Worm (Caenorhabditis elegans) whole organism, L3 larva: Measurements from ENCODE around the gene skr-19.

ENCODE experiments used
- ZK546.5 ChIP-seq: sonication (generic microtip); optimal IDR thresholded peaks from 2 replicates; lab custom pipeline; 2017; ENCODE audit warnings: missing biosample characterization, missing genetic modification characterization
- ama-1 ChIP-seq: fragments of 150-350 bp; optimal IDR thresholded peaks from 2 replicates; lab custom pipeline; 2018
- ceh-82 ChIP-seq: fragments of 150-350 bp; optimal IDR thresholded peaks from 2 replicates; lab custom pipeline; 2014; ENCODE audit warnings: missing biosample characterization, missing genetic modification characterization
- ceh-9 ChIP-seq: sonication (generic microtip); optimal IDR thresholded peaks from 2 replicates; lab custom pipeline; 2018; ENCODE audit warnings: missing biosample characterization, missing genetic modification characterization
- egl-27 ChIP-seq: sonication (generic microtip); optimal IDR thresholded peaks from 4 replicates; lab custom pipeline; 2017; ENCODE audit warnings: missing biosample characterization, missing genetic modification reagents, missing genetic modification characterization
- egl-5 ChIP-seq: fragments of 150-350 bp; optimal IDR thresholded peaks from 2 replicates; lab custom pipeline; 2017; ENCODE audit warnings: missing biosample characterization, missing genetic modification reagents, missing genetic modification characterization, inconsistent platforms
- elt-1 ChIP-seq: fragments of 150-350 bp; optimal IDR thresholded peaks from 2 replicates; lab custom pipeline; 2014; ENCODE audit warnings: missing biosample characterization, missing genetic modification characterization
- elt-2 ChIP-seq: sonication (generic microtip); optimal IDR thresholded peaks from 2 replicates; lab custom pipeline; 2016; ENCODE audit warnings: missing genetic modification reagents, mild to moderate bottlenecking, missing genetic modification characterization, missing compliant biosample characterization
- elt-3 ChIP-seq, 3 experiments: fragments of 150-350 bp in 1 of 3; sonication (generic microtip) in 2 of 3; optimal IDR thresholded peaks; 2 replicates in 2 of 3; 4 replicates in 1 of 3; lab custom pipeline; 2014 to 2017; ENCODE audit warnings: missing biosample characterization in 3 of 3, missing genetic modification characterization in 3 of 3
- fkh-10 ChIP-seq: sonication (generic microtip); optimal IDR thresholded peaks from 2 replicates; lab custom pipeline; 2017; ENCODE audit warnings: missing biosample characterization, missing genetic modification reagents, missing genetic modification characterization
- fos-1 ChIP-seq: fragments of 150-350 bp; optimal IDR thresholded peaks from 2 replicates; lab custom pipeline; 2014; ENCODE audit warnings: missing biosample characterization, missing genetic modification characterization
- hmg-11 ChIP-seq: sonication (generic microtip); optimal IDR thresholded peaks from 2 replicates; lab custom pipeline; 2016; ENCODE audit warnings: missing genetic modification characterization, missing compliant biosample characterization
- jun-1 ChIP-seq: fragments of 150-350 bp; optimal IDR thresholded peaks from 2 replicates; lab custom pipeline; 2014; ENCODE audit warnings: missing biosample characterization, missing genetic modification reagents, missing genetic modification characterization
- lin-15B ChIP-seq: fragments of 150-350 bp; optimal IDR thresholded peaks from 2 replicates; lab custom pipeline; 2014; ENCODE audit warnings: missing biosample characterization, missing genetic modification characterization
- lin-39 ChIP-seq: fragments of 150-350 bp; optimal IDR thresholded peaks from 2 replicates; lab custom pipeline; 2018; ENCODE audit warnings: missing biosample characterization, missing genetic modification reagents, missing genetic modification characterization
- lsy-12 ChIP-seq: sonication (generic microtip); optimal IDR thresholded peaks from 2 replicates; lab custom pipeline; 2016; ENCODE audit warnings: mild to moderate bottlenecking, missing genetic modification characterization, missing compliant biosample characterization
- mdl-1 ChIP-seq: fragments of 150-350 bp; optimal IDR thresholded peaks from 2 replicates; lab custom pipeline; 2014; ENCODE audit warnings: missing biosample characterization, missing genetic modification characterization
- mml-1 ChIP-seq: fragments of 150-350 bp; sonication (generic microtip); optimal IDR thresholded peaks from 3 replicates; lab custom pipeline; 2014; ENCODE audit warnings: missing biosample characterization, missing genetic modification characterization
- nfya-1 ChIP-seq: sonication (generic microtip); optimal IDR thresholded peaks from 2 replicates; lab custom pipeline; 2017; ENCODE audit warnings: missing genetic modification characterization, mild to moderate bottlenecking, missing compliant biosample characterization, antibody characterized with exemption, moderate library complexity; ENCODE audit not compliant: insufficient read depth
- nhr-23 ChIP-seq: fragments of 150-350 bp; optimal IDR thresholded peaks from 2 replicates; lab custom pipeline; 2014; ENCODE audit warnings: missing biosample characterization, missing genetic modification reagents, missing genetic modification characterization
- nhr-25 ChIP-seq: sonication (generic microtip); optimal IDR thresholded peaks from 2 replicates; lab custom pipeline; 2017; ENCODE audit warnings: missing biosample characterization, missing genetic modification characterization
- nhr-28 ChIP-seq: fragments of 150-350 bp; optimal IDR thresholded peaks from 2 replicates; lab custom pipeline; 2014; ENCODE audit warnings: missing biosample characterization, missing genetic modification characterization
- nhr-43 ChIP-seq: sonication (generic microtip); optimal IDR thresholded peaks from 2 replicates; lab custom pipeline; 2016; ENCODE audit warnings: mild to moderate bottlenecking, missing genetic modification characterization, missing compliant biosample characterization; ENCODE audit not compliant: poor library complexity, severe bottlenecking
- nhr-67 ChIP-seq: fragments of 150-350 bp; optimal IDR thresholded peaks from 2 replicates; lab custom pipeline; 2014; ENCODE audit warnings: missing biosample characterization, missing genetic modification characterization
- nhr-76 ChIP-seq: fragments of 150-350 bp; sonication (generic microtip); optimal IDR thresholded peaks from 5 replicates; lab custom pipeline; 2014; ENCODE audit warnings: missing biosample characterization, missing genetic modification characterization
- pha-4 ChIP-seq: fragments of 150-350 bp; optimal IDR thresholded peaks from 2 replicates; lab custom pipeline; 2014; ENCODE audit warnings: missing biosample characterization, missing genetic modification reagents, missing genetic modification characterization
- pqm-1 ChIP-seq: fragments of 150-350 bp; optimal IDR thresholded peaks from 2 replicates; lab custom pipeline; 2017; ENCODE audit warnings: missing biosample characterization, missing genetic modification characterization, inconsistent platforms
- sea-2 ChIP-seq: fragments of 150-350 bp; sonication (generic microtip); optimal IDR thresholded peaks from 4 replicates; lab custom pipeline; 2014; ENCODE audit warnings: missing biosample characterization, missing genetic modification reagents, missing genetic modification characterization
- skn-1 ChIP-seq: fragments of 150-350 bp; optimal IDR thresholded peaks from 2 replicates; lab custom pipeline; 2014; ENCODE audit warnings: missing biosample characterization, missing genetic modification characterization
- snpc-4 ChIP-seq: fragments of 150-350 bp; optimal IDR thresholded peaks from 2 replicates; lab custom pipeline; 2014; ENCODE audit warnings: missing biosample characterization, missing genetic modification characterization
- tbx-2 ChIP-seq: sonication (generic microtip); optimal IDR thresholded peaks from 2 replicates; lab custom pipeline; 2016; ENCODE audit warnings: mild to moderate bottlenecking, missing genetic modification characterization, missing compliant biosample characterization
- unc-39 ChIP-seq: sonication (generic microtip); optimal IDR thresholded peaks from 4 replicates; lab custom pipeline; 2017; ENCODE audit warnings: missing biosample characterization, missing genetic modification characterization
- unc-62 ChIP-seq: fragments of 150-350 bp; sonication (generic microtip); optimal IDR thresholded peaks from 4 replicates; lab custom pipeline; 2014; ENCODE audit warnings: missing biosample characterization, missing genetic modification reagents, missing genetic modification characterization
- zag-1 ChIP-seq: fragments of 150-350 bp; optimal IDR thresholded peaks from 2 replicates; lab custom pipeline; 2014; ENCODE audit warnings: missing biosample characterization, missing genetic modification characterization
- ztf-4 ChIP-seq: fragments of 150-350 bp; optimal IDR thresholded peaks from 2 replicates; lab custom pipeline; 2014; ENCODE audit warnings: missing biosample characterization, missing genetic modification characterization

The skr-19 gene

DNA sequence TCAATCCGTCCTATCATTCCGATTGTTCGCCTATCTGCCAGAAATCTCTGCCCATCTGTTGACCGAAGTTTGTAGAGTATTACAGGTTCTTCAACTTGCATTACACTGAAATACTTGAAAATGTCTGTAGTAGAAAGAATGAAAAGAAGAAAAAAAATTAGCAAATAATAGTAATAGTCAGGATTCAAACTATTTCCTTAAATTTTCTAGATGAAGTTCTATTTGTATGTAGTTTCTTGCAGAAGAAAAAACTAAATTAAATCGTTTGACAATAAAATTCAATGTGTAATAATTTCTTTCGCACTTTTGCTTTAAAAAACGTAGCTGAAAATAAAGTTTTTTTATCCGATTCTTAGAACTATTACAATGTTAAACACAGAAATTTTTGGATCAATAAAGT, at the start of gene skr-19:
skr-19 (minus strand) TSS at position 101 of the 400 bp plus-strand sequence.
- TF ChIP-seq nhr-76 (tag; lab: Kevin White, UChicago) (no peak), elt-1 (tag; lab: Kevin White, UChicago) (no peak), pqm-1 (tag; lab: Kevin White, UChicago) (no peak), nhr-25 (no peak), fos-1 (tag; lab: Kevin White, UChicago) (no peak), lin-15B (tag; lab: Kevin White, UChicago) (no peak), tbx-2 (tag; lab: Kevin White, UChicago) (no peak), skn-1 (tag; lab: Kevin White, UChicago) (no peak), egl-5 (tag; lab: Kevin White, UChicago) (no peak), nhr-23 (tag; lab: Kevin White, UChicago) (no peak), zag-1 (tag; lab: Kevin White, UChicago) (no peak), unc-39 (no peak), mml-1 (tag; lab: Kevin White, UChicago) (no peak), fkh-10 (GFP tag; lab: Kevin White, UChicago) (no peak), elt-3 (tag; optimal IDR thresholded peaks at IDR 0.05; lab: Kevin White, UChicago) (no peak), ceh-82 (tag; lab: Kevin White, UChicago) (no peak), lsy-12 (tag; lab: Kevin White, UChicago) (no peak), mdl-1 (tag; lab: Kevin White, UChicago) (no peak), ceh-9 (tag; lab: Kevin White, UChicago) (no peak)

DNA sequence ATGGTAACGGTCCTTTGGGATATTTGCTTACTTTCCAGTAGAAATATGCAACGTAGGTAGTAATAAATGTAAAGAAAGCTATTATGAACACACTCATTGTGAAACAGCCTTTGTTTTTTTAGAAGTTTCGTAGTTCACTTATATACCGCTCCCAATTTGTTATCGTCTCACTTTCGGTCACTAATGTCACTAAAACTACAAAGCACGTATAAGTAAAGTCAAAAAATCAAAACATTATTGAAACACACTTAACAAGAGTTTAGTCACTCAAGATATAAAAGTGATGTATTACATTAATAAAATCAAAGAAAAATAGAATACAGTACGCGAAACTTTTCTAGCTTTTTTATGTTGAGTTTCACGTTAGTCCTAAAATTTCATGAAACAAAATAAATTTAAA, 49.6 kb upstream of the skr-19 start, which contains the start of gene cyp-14A3:
cyp-14A3 (minus strand) TSS at position 101 of the 400 bp plus-strand sequence.
- no peak for TF ChIP-seq ZK546.5 (tag; lab: Kevin White, UChicago)
- TF ChIP-seq elt-2 (tag; lab: Kevin White, UChicago) = no peak
- no peak for TF ChIP-seq fkh-10 (GFP tag; lab: Kevin White, UChicago)
- TF ChIP-seq nhr-25 = no peak
- no peak for TF ChIP-seq mdl-1 (tag; lab: Kevin White, UChicago)
- no peak for TF ChIP-seq nhr-23 (tag; lab: Kevin White, UChicago)
- TF ChIP-seq nhr-43 (tag; lab: Kevin White, UChicago) = no peak
- TF ChIP-seq hmg-11 (tag; lab: Kevin White, UChicago) = no peak
- no peak for TF ChIP-seq unc-62 (GFP tag; lab: Kevin White, UChicago)
- no peak for TF ChIP-seq mml-1 (tag; lab: Kevin White, UChicago)
- no peak for TF ChIP-seq nhr-67
- TF ChIP-seq ama-1 (lab: Kevin White, UChicago) = no peak
- TF ChIP-seq sea-2 (GFP tag; lab: Kevin White, UChicago) = no peak
- no peak for TF ChIP-seq nhr-76 (tag; lab: Kevin White, UChicago)
- TF ChIP-seq skn-1 (tag; lab: Kevin White, UChicago) = no peak
- no peak for TF ChIP-seq jun-1 (tag; lab: Kevin White, UChicago)
- TF ChIP-seq tbx-2 (tag; lab: Kevin White, UChicago) = no peak
- no peak for TF ChIP-seq egl-27 (tag; lab: Kevin White, UChicago)
- TF ChIP-seq, all 47 proteins: peak for 0

DNA sequence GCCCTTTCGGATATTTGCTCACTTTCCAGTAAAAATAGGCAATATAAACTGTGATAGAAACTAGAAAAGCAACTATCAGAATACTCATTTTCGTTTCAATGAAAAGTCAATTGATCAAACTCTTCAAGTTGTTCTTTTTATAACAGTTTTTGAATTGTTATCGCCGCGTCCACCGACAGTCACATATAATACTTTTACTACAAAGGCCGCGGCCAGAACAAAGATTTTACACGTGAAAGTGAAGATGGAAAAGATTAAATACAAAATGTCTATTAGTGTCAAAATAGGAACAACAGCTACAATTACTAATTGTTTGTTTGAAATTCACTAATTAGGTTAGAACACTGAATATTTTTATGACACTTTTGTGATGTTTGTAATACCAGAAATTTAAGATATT, 45.1 kb upstream of the skr-19 start, which contains the start of gene cyp-14A2:
cyp-14A2 (minus strand) TSS at position 101 of the 400 bp plus-strand sequence.
- TF ChIP-seq fos-1 (tag; lab: Kevin White, UChicago) = no peak
- TF ChIP-seq elt-2 (tag; lab: Kevin White, UChicago) = no peak
- no peak for TF ChIP-seq ZK546.5 (tag; lab: Kevin White, UChicago)
- no peak for TF ChIP-seq ceh-9 (tag; lab: Kevin White, UChicago)
- TF ChIP-seq skn-1 (tag; lab: Kevin White, UChicago) = no peak
- no peak for TF ChIP-seq ztf-4
- TF ChIP-seq fkh-10 (GFP tag; lab: Kevin White, UChicago) = no peak

DNA sequence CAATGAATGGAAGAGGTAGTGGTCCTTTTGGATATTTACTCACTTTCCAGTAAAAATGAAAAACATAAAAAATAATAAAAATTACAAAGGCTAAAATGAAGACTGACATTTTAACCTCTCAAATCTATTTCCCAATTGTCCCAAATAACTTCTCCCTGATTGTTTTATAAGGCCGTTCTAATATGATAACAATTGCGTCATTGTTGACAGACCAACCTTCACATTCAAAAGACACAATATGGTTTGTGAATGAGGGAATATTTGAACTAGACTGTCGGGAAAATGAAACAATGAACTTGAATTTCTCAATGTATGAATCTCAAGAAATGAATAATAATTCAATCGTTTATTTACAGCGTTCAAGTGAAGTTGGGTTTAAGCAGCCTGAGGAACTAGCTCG, 42.7 kb upstream of the skr-19 start, which contains the start of gene cyp-14A1:
cyp-14A1 (minus strand) TSS at position 126 of the 400 bp plus-strand sequence.
- peak; percentile 26 for TF ChIP-seq nhr-23 (tag; lab: Kevin White, UChicago)
- no peak for TF ChIP-seq nfya-1 (tag; lab: Kevin White, UChicago)

DNA sequence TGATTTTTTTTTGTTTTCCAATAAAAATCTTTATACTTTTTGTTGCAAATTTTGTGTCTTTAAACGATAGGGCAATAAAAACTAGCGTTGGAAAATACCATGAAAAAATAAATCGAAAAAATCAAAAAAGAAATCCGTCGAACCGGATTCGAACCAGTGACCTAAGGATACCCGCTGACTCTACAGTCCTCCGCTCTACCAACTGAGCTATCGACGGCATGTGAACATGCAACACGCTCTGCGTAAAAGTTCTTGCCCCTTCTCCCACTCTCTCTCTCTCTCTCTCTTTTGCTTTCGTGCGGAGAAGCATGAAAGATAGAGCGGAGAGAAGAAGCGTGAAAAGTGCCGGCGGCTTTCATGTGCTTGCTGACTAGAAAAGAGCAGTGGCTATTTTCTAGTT, 40.0 kb upstream of the skr-19 start:
- TF ChIP-seq nhr-76 (tag; lab: Kevin White, UChicago) = no peak
- peak; percentile 19 for TF ChIP-seq nhr-23 (tag; lab: Kevin White, UChicago)
- peak; percentile 55 for TF ChIP-seq jun-1 (tag; lab: Kevin White, UChicago)
- peak; percentile 57 for TF ChIP-seq pha-4 (tag; lab: Kevin White, UChicago)
- TF ChIP-seq lsy-12 (tag; lab: Kevin White, UChicago) = peak; percentile 55
- no peak for TF ChIP-seq ztf-4
- peak; percentile 17 for TF ChIP-seq skn-1 (tag; lab: Kevin White, UChicago)
- no peak for TF ChIP-seq nhr-28 (tag; lab: Kevin White, UChicago)
- TF ChIP-seq unc-62 (GFP tag; lab: Kevin White, UChicago) = peak; percentile 2
- peak; percentile 84 for TF ChIP-seq hmg-11 (tag; lab: Kevin White, UChicago)
- no peak for TF ChIP-seq ceh-9 (tag; lab: Kevin White, UChicago)
- no peak for TF ChIP-seq elt-1 (tag; lab: Kevin White, UChicago)
- TF ChIP-seq ceh-82 (tag; lab: Kevin White, UChicago) = peak; percentile 34
- TF ChIP-seq lin-39 (tag; lab: Kevin White, UChicago) = peak; percentile 36
- TF ChIP-seq nhr-43 (tag; lab: Kevin White, UChicago) = peak; percentile 48
- TF ChIP-seq elt-2 (tag; lab: Kevin White, UChicago) = peak; percentile 49
- TF ChIP-seq snpc-4 (tag; lab: Kevin White, UChicago) = no peak
- peak; percentile 23 for TF ChIP-seq fkh-10 (GFP tag; lab: Kevin White, UChicago)
- TF ChIP-seq tbx-2 (tag; lab: Kevin White, UChicago) = peak; percentile 52
